Worm (Caenorhabditis elegans) whole organism, L2 larva: Measurements from ENCODE around the gene C01G5.4.

Source experiments
- egl-27 ChIP-seq: sonication (generic microtip); optimal IDR thresholded peaks from 3 replicates; lab custom pipeline; 2017; ENCODE audit warnings: missing biosample characterization, missing genetic modification reagents, missing genetic modification characterization
- elt-3 ChIP-seq: sonication (generic microtip); optimal IDR thresholded peaks from 2 replicates; lab custom pipeline; 2017; ENCODE audit warnings: missing biosample characterization, missing genetic modification characterization
- lin-11 ChIP-seq: fragments of 150-350 bp; sonication (generic microtip); optimal IDR thresholded peaks from 2 replicates; lab custom pipeline; 2014; ENCODE audit warnings: missing biosample characterization, missing genetic modification characterization, inconsistent platforms, mixed read lengths

ce11 chrIV:6572238-6572637, 40.7 kb downstream of the C01G5.4 start, which contains the start of gene bicd-1:
- TF ChIP-seq egl-27 = no peak
- no peak for TF ChIP-seq lin-11 (tag; lab: Kevin White, UChicago)
- TF ChIP-seq elt-3 (tag; lab: Kevin White, UChicago) = no peak
